Fruit fly (Drosophila melanogaster): ENCODE data around the gene Alr.

The Alr gene

dm6 chrX:19745908-19746604 lies 2.1 kb upstream of the Alr start, which contains the start of gene parvin (continued):
- TF ChIP-seq CG9817 (tag; optimal IDR thresholded peaks at IDR 0.05) (no peak), sob (GFP tag; IDR thresholded peaks at IDR 0.05) (0 out of 2 replicates have a peak, but pooled peaks have one; percentile 14), slp2 (GFP tag; optimal IDR thresholded peaks at IDR 0.05) (no peak), HLH4C (GFP tag; IDR thresholded peaks at IDR 0.05; ENCODE audit: partially characterized antibody) (no peak), CG8290 (GFP tag; optimal IDR thresholded peaks at IDR 0.05) (no peak), CG8290 (tag; optimal IDR thresholded peaks at IDR 0.05) (peak in 1 of 2 experiments; percentile 18), CG6254 (GFP tag; optimal IDR thresholded peaks at IDR 0.05) (no peak), Med (GFP tag) (peak; percentile 28), BEAF-32 (GFP tag; optimal IDR thresholded peaks at IDR 0.05) (peak; percentile 57), BtbVII (GFP tag; optimal IDR thresholded peaks at IDR 0.05) (peak; percentile 87), Ets97D (GFP tag; optimal IDR thresholded peaks at IDR 0.05) (peak; percentile 5), CG15514 (GFP tag; optimal IDR thresholded peaks at IDR 0.05) (peak; percentile 36), Fer2 (tag; optimal IDR thresholded peaks at IDR 0.05) (no peak), cas (GFP tag; IDR thresholded peaks at IDR 0.05) (no peak), salm (tag; optimal IDR thresholded peaks at IDR 0.05) (no peak), Dbx (GFP tag; IDR thresholded peaks at IDR 0.05) (no peak), Lim3 (GFP tag; IDR thresholded peaks at IDR 0.05) (no peak), E2f1 (GFP tag; IDR thresholded peaks at IDR 0.05) (no peak), phol (tag; optimal IDR thresholded peaks at IDR 0.05) (peak; percentile 1), MESR4 (GFP tag; optimal IDR thresholded peaks at IDR 0.05) (peak; percentile 86), Sry-δ (GFP tag; optimal IDR thresholded peaks at IDR 0.05) (peak; percentile 56), caup (GFP tag; optimal IDR thresholded peaks at IDR 0.05; ENCODE audit: severe bottlenecking) (no peak), CG18764 (GFP tag; optimal IDR thresholded peaks at IDR 0.05) (no peak)

dm6 chrX:19748565-19748964 lies 451 bp downstream of the Alr start:
- TF ChIP-seq gt (GFP tag; IDR thresholded peaks at IDR 0.05) (no peak), CG8388 (GFP tag; optimal IDR thresholded peaks at IDR 0.05) (no peak), vnd (GFP tag; IDR thresholded peaks at IDR 0.05; ENCODE audit: partially characterized antibody) (0 out of 3 replicates have a peak, but pooled peaks have one; percentile 17), CG8290 (GFP tag; optimal IDR thresholded peaks at IDR 0.05) (no peak), CG8290 (tag; optimal IDR thresholded peaks at IDR 0.05) (peak in 1 of 2 experiments; percentile 28), ara (GFP tag; IDR thresholded peaks at IDR 0.05) (no peak), D19B (GFP tag; optimal IDR thresholded peaks at IDR 0.05) (no peak), bbx (GFP tag; IDR thresholded peaks at IDR 0.05; ENCODE audit: partially characterized antibody) (0 out of 2 replicates have a peak, but pooled peaks have one; percentile 41), so (GFP tag; IDR thresholded peaks at IDR 0.05) (no peak), CG5180 (GFP tag; optimal IDR thresholded peaks at IDR 0.05) (no peak), cad (GFP tag; optimal IDR thresholded peaks at IDR 0.05) (no peak), CG12236 (GFP tag; optimal IDR thresholded peaks at IDR 0.05) (no peak), Fer3 (tag; optimal IDR thresholded peaks at IDR 0.05) (no peak), YL-1 (GFP tag; optimal IDR thresholded peaks at IDR 0.05) (peak; percentile 23), Asciz (GFP tag; optimal IDR thresholded peaks at IDR 0.05) (no peak), CG12219 (GFP tag; optimal IDR thresholded peaks at IDR 0.05) (no peak), Oaz (GFP tag; IDR thresholded peaks at IDR 0.05) (no peak), crp (GFP tag; optimal IDR thresholded peaks at IDR 0.05) (peak in 1 of 2 experiments; percentile 59), Ptx1 (GFP tag; IDR thresholded peaks at IDR 0.05) (no peak), nmo (GFP tag; optimal IDR thresholded peaks at IDR 0.05) (peak; percentile 37), CG11695 (GFP tag; IDR thresholded peaks at IDR 0.05) (no peak), Stat92E (GFP tag; optimal IDR thresholded peaks at IDR 0.05) (no peak), wdn (GFP tag; IDR thresholded peaks at IDR 0.05) (no peak), H15 (GFP tag; IDR thresholded peaks at IDR 0.05) (no peak), Nf-YA (GFP tag; IDR thresholded peaks at IDR 0.05) (no peak), CG7556 (GFP tag; optimal IDR thresholded peaks at IDR 0.05) (no peak), Neu2 (GFP tag; optimal IDR thresholded peaks at IDR 0.05; ENCODE audit: borderline replicate concordance) (no peak), eyg (GFP tag; optimal IDR thresholded peaks at IDR 0.05) (no peak)
